Worm (Caenorhabditis elegans) whole organism, L4 larva: ENCODE results near the gene C09G9.3.

ENCODE experiments used
- R02D3.7 ChIP-seq: fragments of 150-350 bp; sonication (generic microtip); optimal IDR thresholded peaks from 3 replicates; lab custom pipeline; 2014; ENCODE audit warnings: missing biosample characterization, missing genetic modification characterization
- lsy-2 ChIP-seq, 2 experiments: fragments of 150-350 bp in 1 of 2; sonication (generic microtip) in 1 of 2; optimal IDR thresholded peaks; 2 replicates each; lab custom pipeline; 2014 to 2017; ENCODE audit warnings: missing biosample characterization in 2 of 2, missing genetic modification characterization in 2 of 2
- mes-2 ChIP-seq: sonication (generic microtip); optimal IDR thresholded peaks from 2 replicates; lab custom pipeline; 2016; ENCODE audit warnings: missing genotype, mild to moderate bottlenecking, missing genetic modification characterization, missing compliant biosample characterization; ENCODE audit not compliant: poor library complexity, severe bottlenecking
- nhr-76 ChIP-seq: fragments of 150-350 bp; optimal IDR thresholded peaks from 2 replicates; lab custom pipeline; 2014; ENCODE audit warnings: missing biosample characterization, missing genetic modification characterization
- zfp-2 ChIP-seq: sonication (generic microtip); optimal IDR thresholded peaks from 2 replicates; lab custom pipeline; 2016; ENCODE audit warnings: mild to moderate bottlenecking, missing genetic modification characterization, missing compliant biosample characterization
- zip-2 ChIP-seq: fragments of 150-350 bp; optimal IDR thresholded peaks from 2 replicates; lab custom pipeline; 2014; ENCODE audit warnings: missing biosample characterization, missing genetic modification characterization

DNA sequence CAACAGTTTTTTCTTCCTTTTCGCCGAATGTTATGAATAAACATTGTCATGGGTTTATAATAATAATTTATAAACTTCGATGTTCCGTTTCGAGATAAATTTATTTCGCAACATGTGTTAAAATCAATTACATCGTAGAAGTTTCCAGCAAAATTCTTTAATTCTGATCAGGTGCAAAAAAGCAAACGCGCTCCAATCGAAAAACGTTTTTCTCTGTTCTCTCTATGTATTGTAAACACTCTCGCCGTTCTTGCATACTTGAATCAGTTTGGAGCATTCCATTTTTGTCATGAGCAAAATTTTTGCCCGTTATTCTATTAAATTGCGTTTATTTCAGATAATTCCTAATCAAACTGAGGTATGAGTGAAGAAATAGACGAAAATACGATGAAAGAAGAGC lies 20.9 kb upstream of the C09G9.3 start, which contains the start of gene rad-54.L2:
- TF ChIP-seq mes-2 = peak; percentile 79
- TF ChIP-seq R02D3.7 = no peak
- TF ChIP-seq zfp-2 (tag; lab: Kevin White, UChicago) = no peak
- no peak for TF ChIP-seq zip-2 (tag; lab: Kevin White, UChicago)
- TF ChIP-seq nhr-76 = no peak
- peak in 1 of 2 experiments; percentile 82 for TF ChIP-seq lsy-2 (tag; optimal IDR thresholded peaks at IDR 0.05; lab: Kevin White, UChicago)
